Worm (Caenorhabditis elegans) whole organism, L2 larva: Measurements from ENCODE around the gene ZC395.4.

Experiments
- ceh-82 ChIP-seq: fragments of 150-350 bp; optimal IDR thresholded peaks from 2 replicates; lab custom pipeline; 2014; ENCODE audit warnings: missing biosample characterization, missing genetic modification characterization
- lin-39 ChIP-seq: fragments of 150-350 bp; optimal IDR thresholded peaks from 2 replicates; lab custom pipeline; 2014; ENCODE audit warnings: missing biosample characterization, missing genetic modification reagents, missing genetic modification characterization
- nhr-237 ChIP-seq: fragments of 150-350 bp; optimal IDR thresholded peaks from 2 replicates; lab custom pipeline; 2014; ENCODE audit warnings: missing biosample characterization, missing genetic modification characterization
- snpc-4 ChIP-seq: fragments of 150-350 bp; optimal IDR thresholded peaks from 2 replicates; lab custom pipeline; 2014; ENCODE audit warnings: missing biosample characterization, missing genetic modification characterization
- zag-1 ChIP-seq: fragments of 150-350 bp; optimal IDR thresholded peaks from 2 replicates; lab custom pipeline; 2014; ENCODE audit warnings: missing biosample characterization, missing genetic modification characterization

ce11 chrIII:5274715-5275355, 4.9 kb downstream of the ZC395.4 start, which contains the start of the genes daf-41 and toc-1:
- TF ChIP-seq lin-39 (tag; lab: Kevin White, UChicago) (no peak), zag-1 (no peak), ceh-82 (tag; lab: Kevin White, UChicago) (no peak), nhr-237 (no peak), snpc-4 (no peak)
